Fruit fly (Drosophila melanogaster) whole organism, embryonic: ENCODE measurements around the gene CG42538.
A peak's percentile ranks its signal among the peaks of the same experiment; 100 is the strongest.

Experiments
- ATbp ChIP-seq: fragments of 200-800 bp; sonication (Bioruptor generic); optimal IDR thresholded peaks from 2 replicates; lab custom pipeline; 2017; ENCODE audit warnings: missing biosample characterization, mild to moderate bottlenecking, missing genetic modification characterization, missing genetic modification reagents
- Abd-B ChIP-seq: fragments of 200-800 bp; sonication (Bioruptor generic); optimal IDR thresholded peaks from 2 replicates; lab custom pipeline; 2018; ENCODE audit warnings: missing biosample characterization, mild to moderate bottlenecking, missing genetic modification characterization, moderate library complexity
- Awh ChIP-seq: fragments of 200-800 bp; sonication (Bioruptor generic); IDR thresholded peaks from 2 replicates; pipeline ENCODE4, ENCODE4 v1.3.6; 2022; ENCODE audit warnings: missing biosample characterization, missing genetic modification characterization
- Blimp-1 ChIP-seq: fragments of 200-800 bp; sonication (Bioruptor generic); optimal IDR thresholded peaks from 3 replicates; lab custom pipeline; 2018; ENCODE audit warnings: missing biosample characterization, missing genetic modification characterization, mild to moderate bottlenecking, moderate library complexity, missing genetic modification reagents
- CG10543 ChIP-seq: fragments of 200-800 bp; sonication (Bioruptor generic); optimal IDR thresholded peaks from 3 replicates; lab custom pipeline; 2017; ENCODE audit warnings: missing biosample characterization, mild to moderate bottlenecking, missing genetic modification characterization, moderate library complexity
- CG11696 ChIP-seq: fragments of 200-800 bp; sonication (Bioruptor generic); IDR thresholded peaks from 2 replicates; pipeline ENCODE4 v1.3.6; 2022; ENCODE audit warnings: missing biosample characterization, missing genetic modification characterization
- CG14050 ChIP-seq: fragments of 200-800 bp; sonication (Bioruptor generic); IDR thresholded peaks from 3 replicates; pipeline ENCODE4 v1.3.6; 2022; ENCODE audit warnings: missing biosample characterization, missing genetic modification characterization
- CG14965 ChIP-seq: fragments of 200-800 bp; sonication (Bioruptor generic); optimal IDR thresholded peaks from 2 replicates; lab custom pipeline; 2016; ENCODE audit warnings: missing biosample characterization, missing genetic modification characterization, borderline replicate concordance
- CG15696 ChIP-seq: fragments of 200-800 bp; sonication (Bioruptor generic); optimal IDR thresholded peaks from 2 replicates; lab custom pipeline; 2019; ENCODE audit warnings: missing biosample characterization, mild to moderate bottlenecking, missing genetic modification characterization, moderate library complexity
- CG16813 ChIP-seq: fragments of 200-800 bp; sonication (Bioruptor generic); IDR thresholded peaks from 3 replicates; pipeline ENCODE4 v1.3.6; 2022; ENCODE audit warnings: missing biosample characterization, missing genetic modification characterization; ENCODE audit not compliant: partially characterized antibody
- CG17328 ChIP-seq: fragments of 200-800 bp; sonication (Bioruptor generic); IDR thresholded peaks from 2 replicates; pipeline ENCODE4 v1.3.6; 2022; ENCODE audit warnings: missing biosample characterization, missing genetic modification characterization
- CG18764 ChIP-seq: fragments of 200-800 bp; sonication (Bioruptor generic); optimal IDR thresholded peaks from 3 replicates; lab custom pipeline; 2016; ENCODE audit warnings: missing biosample characterization, missing genetic modification characterization
- CG30403 ChIP-seq: fragments of 200-800 bp; sonication (Bioruptor generic); optimal IDR thresholded peaks from 3 replicates; lab custom pipeline; 2016; ENCODE audit warnings: missing biosample characterization, missing genetic modification characterization
- CG4820 ChIP-seq: fragments of 200-800 bp; sonication (Bioruptor generic); optimal IDR thresholded peaks from 3 replicates; lab custom pipeline; 2016; ENCODE audit warnings: missing biosample characterization, missing genetic modification characterization
- CG5180 ChIP-seq: fragments of 200-800 bp; sonication (Bioruptor generic); optimal IDR thresholded peaks from 3 replicates; lab custom pipeline; 2017; ENCODE audit warnings: missing biosample characterization, missing genetic modification characterization, mild to moderate bottlenecking, moderate library complexity, missing genetic modification reagents
- CG5953 ChIP-seq: fragments of 200-800 bp; sonication (Bioruptor generic); IDR thresholded peaks from 2 replicates; pipeline ENCODE4 v1.3.6; 2022; ENCODE audit warnings: missing biosample characterization, missing genetic modification characterization
- CG7556 ChIP-seq: fragments of 200-800 bp; sonication (Bioruptor generic); optimal IDR thresholded peaks from 2 replicates; lab custom pipeline; 2017; ENCODE audit warnings: missing biosample characterization, mild to moderate bottlenecking, missing genetic modification characterization
- CG8924 ChIP-seq: fragments of 200-800 bp; optimal IDR thresholded peaks from 3 replicates; lab custom pipeline; 2019; ENCODE audit warnings: missing biosample characterization, mild to moderate bottlenecking, missing genetic modification characterization, moderate library complexity
- CG9727 ChIP-seq: fragments of 200-800 bp; sonication (Bioruptor generic); optimal IDR thresholded peaks from 3 replicates; lab custom pipeline; 2017; ENCODE audit warnings: missing biosample characterization, mild to moderate bottlenecking, missing genetic modification characterization
- Chrac-16 ChIP-seq: fragments of 200-800 bp; sonication (Bioruptor generic); optimal IDR thresholded peaks from 3 replicates; lab custom pipeline; 2016; ENCODE audit warnings: missing biosample characterization, missing genetic modification characterization
- CoRest ChIP-seq: fragments of 200-800 bp; sonication (Bioruptor generic); optimal IDR thresholded peaks from 3 replicates; lab custom pipeline; 2018; ENCODE audit warnings: missing biosample characterization, mild to moderate bottlenecking, missing genetic modification characterization, moderate library complexity
- Dll ChIP-seq: fragments of 200-800 bp; sonication (Bioruptor generic); IDR thresholded peaks from 4 replicates; pipeline ENCODE4 v1.3.6; 2022; ENCODE audit warnings: missing biosample characterization, missing genetic modification characterization; ENCODE audit not compliant: partially characterized antibody
- Doc2 ChIP-seq: fragments of 200-800 bp; sonication (Bioruptor generic); IDR thresholded peaks from 2 replicates; pipeline ENCODE4 v1.3.6; 2022; ENCODE audit warnings: missing biosample characterization, missing genetic modification characterization
- Hand ChIP-seq: fragments of 200-800 bp; sonication (Bioruptor generic); optimal IDR thresholded peaks from 2 replicates; lab custom pipeline; 2017; ENCODE audit warnings: mild to moderate bottlenecking, missing biosample characterization, missing genetic modification reagents, missing genetic modification characterization
- Hsf ChIP-seq: fragments of 200-800 bp; sonication (Bioruptor generic); optimal IDR thresholded peaks from 3 replicates; lab custom pipeline; 2016; ENCODE audit warnings: missing biosample characterization, missing genetic modification characterization
- Lpt ChIP-seq: fragments of >200 bp; optimal IDR thresholded peaks from 2 replicates; lab custom pipeline; 2018; ENCODE audit warnings: missing biosample characterization, missing genetic modification characterization
- NK7.1 ChIP-seq: fragments of 200-800 bp; sonication (Bioruptor generic); optimal IDR thresholded peaks from 3 replicates; lab custom pipeline; 2016; ENCODE audit warnings: missing biosample characterization, missing genetic modification characterization
- PHDP ChIP-seq: fragments of 200-800 bp; sonication (Bioruptor generic); optimal IDR thresholded peaks from 3 replicates; lab custom pipeline; 2018; ENCODE audit warnings: missing biosample characterization, mild to moderate bottlenecking, missing genetic modification characterization, moderate library complexity
- Ravus ChIP-seq: fragments of 200-800 bp; sonication (Bioruptor generic); IDR thresholded peaks from 2 replicates; pipeline ENCODE4 v1.3.6; 2022; ENCODE audit warnings: missing biosample characterization, missing genetic modification characterization
- Sry-δ ChIP-seq: fragments of 200-800 bp; sonication (Bioruptor generic); optimal IDR thresholded peaks from 2 replicates; lab custom pipeline; 2016; ENCODE audit warnings: missing biosample characterization, missing genetic modification characterization
- TFAM ChIP-seq: fragments of 200-800 bp; sonication (Bioruptor generic); optimal IDR thresholded peaks from 2 replicates; lab custom pipeline; 2017; ENCODE audit warnings: missing biosample characterization, missing genetic modification characterization, inconsistent platforms
- ap ChIP-seq: fragments of 200-800 bp; sonication (Bioruptor generic); IDR thresholded peaks from 2 replicates; pipeline ENCODE4 v1.3.6; 2022; ENCODE audit warnings: missing biosample characterization, missing genetic modification characterization
- bbx ChIP-seq: fragments of 200-800 bp; sonication (Bioruptor generic); IDR thresholded peaks from 2 replicates; pipeline ENCODE4 v1.3.6; 2022; ENCODE audit warnings: missing biosample characterization, missing genetic modification characterization; ENCODE audit not compliant: partially characterized antibody
- cato ChIP-seq: fragments of 200-800 bp; sonication (Bioruptor generic); optimal IDR thresholded peaks from 2 replicates; lab custom pipeline; 2016; ENCODE audit warnings: missing biosample characterization, missing genetic modification characterization, borderline replicate concordance
- dysf ChIP-seq: fragments of 200-800 bp; sonication (Bioruptor generic); IDR thresholded peaks from 3 replicates; pipeline ENCODE4 v1.3.6; 2022; ENCODE audit warnings: missing biosample characterization, missing genetic modification characterization
- eve ChIP-seq, 2 experiments: fragments of >200 bp; optimal IDR thresholded peaks; 2 replicates each; lab custom pipeline; 2017; ENCODE audit warnings: missing biosample characterization in 2 of 2, missing genetic modification characterization in 2 of 2
- eyg ChIP-seq: fragments of 200-800 bp; sonication (Bioruptor generic); optimal IDR thresholded peaks from 3 replicates; lab custom pipeline; 2016; ENCODE audit warnings: missing biosample characterization, missing genetic modification characterization
- gsb-n ChIP-seq: fragments of 200-800 bp; sonication (Bioruptor generic); optimal IDR thresholded peaks from 3 replicates; lab custom pipeline; 2018; ENCODE audit warnings: missing biosample characterization, mild to moderate bottlenecking, missing genetic modification characterization
- ind ChIP-seq: fragments of 200-800 bp; sonication (Bioruptor generic); optimal IDR thresholded peaks from 3 replicates; lab custom pipeline; 2016; ENCODE audit warnings: missing biosample characterization, missing genetic modification characterization
- lola ChIP-seq, 3 experiments: fragments of >200 bp in 2 of 3; fragments of 200-800 bp in 1 of 3; sonication (Bioruptor generic) in 1 of 3; optimal IDR thresholded peaks; 2 replicates each; lab custom pipeline; 2017 to 2019; ENCODE audit warnings: missing biosample characterization in 3 of 3, missing genetic modification characterization in 3 of 3, mild to moderate bottlenecking in 1 of 3, moderate library complexity in 1 of 3
- nau ChIP-seq: fragments of 200-800 bp; sonication (Bioruptor generic); optimal IDR thresholded peaks from 3 replicates; lab custom pipeline; 2017; ENCODE audit warnings: missing biosample characterization, mild to moderate bottlenecking, missing genetic modification characterization, missing genetic modification reagents
- org-1 ChIP-seq: fragments of 200-800 bp; sonication (Bioruptor generic); optimal IDR thresholded peaks from 2 replicates; lab custom pipeline; 2017; ENCODE audit warnings: missing biosample characterization, missing genetic modification characterization
- shn ChIP-seq: fragments of 200-800 bp; sonication (Bioruptor generic); optimal IDR thresholded peaks from 3 replicates; lab custom pipeline; 2016; ENCODE audit warnings: missing biosample characterization, missing genetic modification characterization
- sim ChIP-seq: fragments of 200-800 bp; sonication (Bioruptor generic); IDR thresholded peaks from 2 replicates; pipeline ENCODE4 v1.3.6; 2022; ENCODE audit warnings: missing biosample characterization, missing genetic modification characterization
- slou ChIP-seq: fragments of 200-800 bp; sonication (Bioruptor generic); optimal IDR thresholded peaks from 3 replicates; lab custom pipeline; 2016; ENCODE audit warnings: missing biosample characterization, missing genetic modification characterization
- tio ChIP-seq: fragments of 200-800 bp; sonication (Bioruptor generic); optimal IDR thresholded peaks from 2 replicates; lab custom pipeline; 2017; ENCODE audit warnings: missing biosample characterization, missing genetic modification characterization, inconsistent platforms
- trem ChIP-seq: fragments of 200-800 bp; optimal IDR thresholded peaks from 3 replicates; lab custom pipeline; 2019; ENCODE audit warnings: missing biosample characterization, mild to moderate bottlenecking, missing genetic modification characterization, moderate library complexity
- twi ChIP-seq: fragments of 200-800 bp; optimal IDR thresholded peaks from 2 replicates; lab custom pipeline; 2019; ENCODE audit warnings: missing biosample characterization, mild to moderate bottlenecking, missing genetic modification characterization, moderate library complexity
- zfh2 ChIP-seq: fragments of 200-800 bp; sonication (Bioruptor generic); optimal IDR thresholded peaks from 2 replicates; lab custom pipeline; 2016; ENCODE audit warnings: missing biosample characterization, missing genetic modification characterization

CG42538 gene

DNA sequence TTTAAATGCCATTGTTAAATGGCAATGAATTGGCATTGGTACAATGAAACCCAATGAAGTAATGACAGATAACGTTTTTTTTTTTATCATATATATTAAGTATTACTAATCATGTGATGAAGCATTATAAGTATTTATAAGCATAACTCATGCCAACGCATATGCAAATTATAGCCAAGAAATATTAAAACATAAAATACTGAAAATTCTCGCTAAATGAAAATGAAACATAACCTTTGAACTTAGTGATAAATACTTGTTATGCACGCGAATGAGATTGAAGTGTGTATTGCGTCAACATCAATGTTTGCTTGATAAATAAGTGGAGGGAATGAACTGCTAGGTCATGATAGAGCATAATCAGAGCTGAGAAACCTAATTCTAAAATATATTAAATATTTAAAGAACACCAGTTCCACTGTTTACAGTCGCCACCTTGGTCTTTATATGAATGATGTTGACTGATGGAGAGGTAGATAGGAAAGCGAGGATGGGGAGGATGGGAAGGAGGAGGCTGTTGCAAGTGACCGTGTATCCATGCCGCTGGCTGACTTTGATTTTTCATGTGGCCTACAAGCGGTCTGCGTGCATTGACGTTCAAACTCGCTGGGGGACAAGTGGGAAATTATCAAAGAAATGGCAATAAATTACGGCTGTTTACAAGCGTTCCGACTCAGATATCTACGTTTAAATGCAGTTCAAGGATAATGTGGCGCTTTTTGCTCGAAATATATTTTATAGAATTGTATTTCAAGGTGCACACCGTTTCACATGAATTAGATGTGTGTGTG lies 22.0 kb downstream of the CG42538 start (continued):
- TF ChIP-seq Ravus (GFP tag; lab: Robert Waterston, UW) (no peak), CG9727 (peak; percentile 52), Hsf (GFP tag; lab: Kevin White, UChicago) (no peak), lola (GFP tag; optimal IDR thresholded peaks at IDR 0.05; lab: Kevin White, UChicago) (peak in 1 of 3 experiments; percentile 24), CG15696 (peak; percentile 71), tio (GFP tag; lab: Kevin White, UChicago) (peak; percentile 0), NK7.1 (GFP tag; lab: Kevin White, UChicago) (no peak), Lpt (GFP tag; lab: Kevin White, UChicago) (no peak), Awh (GFP tag; lab: Robert Waterston, UW) (no peak), CG10543 (GFP tag; lab: Kevin White, UChicago) (peak; percentile 31), CG4820 (GFP tag; lab: Kevin White, UChicago) (no peak), trem (tag; lab: Kevin White, UChicago) (peak; percentile 9), Hand (GFP tag; lab: Kevin White, UChicago) (no peak), CG17328 (GFP tag; lab: Robert Waterston, UW) (no peak), dysf (GFP tag; lab: Robert Waterston, UW) (no peak), CG30403 (no peak), Blimp-1 (GFP tag; lab: Kevin White, UChicago) (peak; percentile 61), CG5953 (GFP tag; lab: Robert Waterston, UW) (no peak), Abd-B (GFP tag; lab: Kevin White, UChicago) (no peak), CG7556 (GFP tag; lab: Kevin White, UChicago) (no peak), CG8924 (tag; lab: Kevin White, UChicago) (no peak), CG16813 (GFP tag; lab: Robert Waterston, UW) (no peak), CG5180 (GFP tag; lab: Kevin White, UChicago) (no peak), CG18764 (GFP tag; lab: Kevin White, UChicago) (peak; percentile 25), twi (no peak), ATbp (GFP tag; lab: Kevin White, UChicago) (peak; percentile 37), cato (GFP tag; lab: Kevin White, UChicago) (no peak), CoRest (tag; lab: Kevin White, UChicago) (no peak), sim (GFP tag; lab: Robert Waterston, UW) (no peak), nau (GFP tag; lab: Kevin White, UChicago) (peak; percentile 22), CG14965 (no peak), TFAM (no peak), Dll (GFP tag; lab: Robert Waterston, UW) (no peak), Doc2 (GFP tag; lab: Robert Waterston, UW) (no peak), slou (no peak), CG11696 (GFP tag; lab: Robert Waterston, UW) (no peak), shn (GFP tag; lab: Kevin White, UChicago) (no peak), zfh2 (GFP tag; lab: Kevin White, UChicago) (no peak), bbx (no peak), eve (GFP tag; optimal IDR thresholded peaks at IDR 0.05; lab: Kevin White, UChicago) (no peak), org-1 (GFP tag; lab: Kevin White, UChicago) (no peak), ind (GFP tag; lab: Kevin White, UChicago) (no peak), CG14050 (GFP tag; lab: Robert Waterston, UW) (no peak), Sry-δ (GFP tag; lab: Kevin White, UChicago) (no peak), ap (no peak), Chrac-16 (GFP tag; lab: Kevin White, UChicago) (no peak), eyg (GFP tag; lab: Kevin White, UChicago) (no peak), gsb-n (tag; lab: Kevin White, UChicago) (peak; percentile 35), PHDP (tag; lab: Kevin White, UChicago) (peak; percentile 25)
